Fruit fly (Drosophila melanogaster): Measurements from ENCODE around the gene CG33253.

The CG33253 gene

dm6 chrX:19174092-19174491, 9.1 kb upstream of the CG33253 start:
- peak; percentile 49 for TF ChIP-seq CoRest (tag; optimal IDR thresholded peaks at IDR 0.05)
- no peak for TF ChIP-seq CG7372 (GFP tag; IDR thresholded peaks at IDR 0.05)
- TF ChIP-seq vnd (GFP tag; IDR thresholded peaks at IDR 0.05; ENCODE audit: partially characterized antibody) = no peak
- peak; percentile 28 for TF ChIP-seq CG2678 (tag; optimal IDR thresholded peaks at IDR 0.05)
- TF ChIP-seq dpn (GFP tag; optimal IDR thresholded peaks at IDR 0.05) = peak in 1 of 2 experiments; percentile 8
- peak; percentile 43; the same call in 1 of the 2 replicates for TF ChIP-seq CG9932 (GFP tag; IDR thresholded peaks at IDR 0.05)
- TF ChIP-seq PHDP (tag; optimal IDR thresholded peaks at IDR 0.05) = peak; percentile 34
- no peak for TF ChIP-seq CG3838 (GFP tag; optimal IDR thresholded peaks at IDR 0.05)
- TF ChIP-seq CG2120 (GFP tag; optimal IDR thresholded peaks at IDR 0.05) = peak; percentile 58
- no peak for TF ChIP-seq lbe (GFP tag; optimal IDR thresholded peaks at IDR 0.05)
- peak; percentile 4 for TF ChIP-seq CG9817 (tag; optimal IDR thresholded peaks at IDR 0.05)
- TF ChIP-seq gem (tag; optimal IDR thresholded peaks at IDR 0.05) = peak; percentile 54
- no peak for TF ChIP-seq CG8765 (GFP tag; IDR thresholded peaks at IDR 0.05)
- 0 out of 2 replicates have a peak, but pooled peaks have one; percentile 13 for TF ChIP-seq al (GFP tag; IDR thresholded peaks at IDR 0.05)
- TF ChIP-seq lilli (GFP tag; optimal IDR thresholded peaks at IDR 0.05) = peak; percentile 12
- TF ChIP-seq D19B (GFP tag; optimal IDR thresholded peaks at IDR 0.05) = peak; percentile 76
- TF ChIP-seq nmo (GFP tag; optimal IDR thresholded peaks at IDR 0.05) = peak; percentile 24
- no peak for TF ChIP-seq ro (GFP tag; IDR thresholded peaks at IDR 0.05)
- TF ChIP-seq CG31224 (GFP tag; IDR thresholded peaks at IDR 0.05) = no peak
- TF ChIP-seq CG7271 (tag; optimal IDR thresholded peaks at IDR 0.05) = no peak
- peak; percentile 42 for TF ChIP-seq CG7556 (GFP tag; optimal IDR thresholded peaks at IDR 0.05)
- TF ChIP-seq CG7839 (tag; optimal IDR thresholded peaks at IDR 0.05) = peak; percentile 43
- TF ChIP-seq slp2 (GFP tag; optimal IDR thresholded peaks at IDR 0.05) = no peak
- no peak for TF ChIP-seq fd102C (GFP tag; optimal IDR thresholded peaks at IDR 0.05)
- peak; percentile 48 for TF ChIP-seq row (GFP tag; IDR thresholded peaks at IDR 0.05)
- no peak for TF ChIP-seq bab2 (GFP tag; optimal IDR thresholded peaks at IDR 0.05)
- no peak for TF ChIP-seq CG17359 (tag; optimal IDR thresholded peaks at IDR 0.05)
- no peak for TF ChIP-seq Asciz (GFP tag; optimal IDR thresholded peaks at IDR 0.05)
- TF ChIP-seq CG3065 (GFP tag; optimal IDR thresholded peaks at IDR 0.05) = no peak
- TF ChIP-seq run (tag; optimal IDR thresholded peaks at IDR 0.05) = no peak
- TF ChIP-seq slbo (GFP tag; IDR thresholded peaks at IDR 0.05) = 0 out of 2 replicates have a peak, but pooled peaks have one; percentile 19
- TF ChIP-seq CG10366 (GFP tag; IDR thresholded peaks at IDR 0.05) = peak; percentile 8; the same call in 1 of the 2 replicates
- TF ChIP-seq unpg (GFP tag; optimal IDR thresholded peaks at IDR 0.05) = peak; percentile 19
- TF ChIP-seq Usf (GFP tag; optimal IDR thresholded peaks at IDR 0.05) = no peak
- TF ChIP-seq CG12659 (GFP tag; optimal IDR thresholded peaks at IDR 0.05) = peak; percentile 2
- TF ChIP-seq en (GFP tag; optimal IDR thresholded peaks at IDR 0.05) = no peak
- TF ChIP-seq CG11504 (tag; optimal IDR thresholded peaks at IDR 0.05) = peak; percentile 25
- TF ChIP-seq wek (GFP tag; optimal IDR thresholded peaks at IDR 0.05) = no peak
- TF ChIP-seq CG32532 (GFP tag; IDR thresholded peaks at IDR 0.05) = peak; percentile 7; the same call in 1 of the 2 replicates
- TF ChIP-seq grau (tag; optimal IDR thresholded peaks at IDR 0.05) = peak; percentile 54
- no peak for TF ChIP-seq zfh2 (GFP tag; optimal IDR thresholded peaks at IDR 0.05)
- TF ChIP-seq oc (tag; optimal IDR thresholded peaks at IDR 0.05) = no peak
- no peak for TF ChIP-seq CG13624 (GFP tag; optimal IDR thresholded peaks at IDR 0.05)
- TF ChIP-seq fd96Cb (tag; optimal IDR thresholded peaks at IDR 0.05) = no peak
- 0 out of 2 replicates have a peak, but pooled peaks have one; percentile 17 for TF ChIP-seq CG14014 (GFP tag; IDR thresholded peaks at IDR 0.05)
- no peak for TF ChIP-seq CG43689 (GFP tag; IDR thresholded peaks at IDR 0.05)
- TF ChIP-seq CG15269 (tag; optimal IDR thresholded peaks at IDR 0.05) = peak; percentile 22
- TF ChIP-seq da (GFP tag; optimal IDR thresholded peaks at IDR 0.05) = no peak
- no peak for TF ChIP-seq CG5953 (GFP tag; IDR thresholded peaks at IDR 0.05)
- no peak for TF ChIP-seq Hr3 (GFP tag; optimal IDR thresholded peaks at IDR 0.05)
- peak; percentile 11 for TF ChIP-seq Sox102F (GFP tag; optimal IDR thresholded peaks at IDR 0.05)

All from whole organism, embryonic.